Fruit fly (Drosophila melanogaster) whole organism, embryonic: ENCODE data around the gene CG7742.
A peak's percentile ranks its signal among the peaks of the same experiment; 100 is the strongest.

Source experiments
- Atf3 ChIP-seq: fragments of 200-800 bp; sonication (Bioruptor generic); optimal IDR thresholded peaks from 3 replicates; lab custom pipeline; 2016; ENCODE audit warnings: missing biosample characterization, missing genetic modification characterization
- CG10543 ChIP-seq: fragments of 200-800 bp; sonication (Bioruptor generic); optimal IDR thresholded peaks from 3 replicates; lab custom pipeline; 2017; ENCODE audit warnings: missing biosample characterization, mild to moderate bottlenecking, missing genetic modification characterization, moderate library complexity
- CG11085 ChIP-seq: fragments of 200-800 bp; sonication (Bioruptor generic); IDR thresholded peaks from 2 replicates; pipeline ENCODE4 v1.3.6; 2022; ENCODE audit warnings: missing biosample characterization, missing genetic modification characterization
- CG11398 ChIP-seq: fragments of 200-800 bp; sonication (Bioruptor generic); optimal IDR thresholded peaks from 2 replicates; lab custom pipeline; 2016; ENCODE audit warnings: missing biosample characterization, missing genetic modification characterization
- CG12104 ChIP-seq: fragments of 200-800 bp; sonication (Bioruptor generic); optimal IDR thresholded peaks from 3 replicates; lab custom pipeline; 2016; ENCODE audit warnings: missing biosample characterization, missing genetic modification characterization
- CG12155 ChIP-seq: fragments of 200-800 bp; sonication (Bioruptor generic); optimal IDR thresholded peaks from 3 replicates; lab custom pipeline; 2016; ENCODE audit warnings: missing biosample characterization, missing genetic modification characterization
- CG12236 ChIP-seq: fragments of 200-800 bp; sonication (Bioruptor generic); optimal IDR thresholded peaks from 2 replicates; lab custom pipeline; 2016; ENCODE audit warnings: missing biosample characterization, missing genetic modification characterization
- CG14710 ChIP-seq: fragments of 200-800 bp; sonication (Bioruptor generic); optimal IDR thresholded peaks from 3 replicates; lab custom pipeline; 2019; ENCODE audit warnings: missing biosample characterization, mild to moderate bottlenecking, missing genetic modification characterization, moderate library complexity
- CG17385 ChIP-seq: fragments of 200-800 bp; sonication (Bioruptor generic); optimal IDR thresholded peaks from 3 replicates; lab custom pipeline; 2018; ENCODE audit warnings: missing biosample characterization, mild to moderate bottlenecking, missing genetic modification characterization
- CG1832 ChIP-seq: fragments of 200-800 bp; sonication (Bioruptor generic); optimal IDR thresholded peaks from 2 replicates; lab custom pipeline; 2017; ENCODE audit warnings: missing biosample characterization, mild to moderate bottlenecking, missing genetic modification characterization, inconsistent platforms
- CG18619 ChIP-seq: fragments of 200-800 bp; sonication (Bioruptor generic); optimal IDR thresholded peaks from 3 replicates; lab custom pipeline; 2017; ENCODE audit warnings: missing biosample characterization, mild to moderate bottlenecking, missing genetic modification characterization
- CG30431 ChIP-seq: fragments of 200-800 bp; sonication (Bioruptor generic); optimal IDR thresholded peaks from 2 replicates; lab custom pipeline; 2017; ENCODE audit warnings: missing biosample characterization, missing genetic modification characterization
- CG3065 ChIP-seq: fragments of 200-800 bp; sonication (Bioruptor generic); optimal IDR thresholded peaks from 2 replicates; lab custom pipeline; 2016; ENCODE audit warnings: missing biosample characterization, missing genetic modification characterization
- CG31388 ChIP-seq: fragments of 200-800 bp; sonication (Bioruptor generic); optimal IDR thresholded peaks from 2 replicates; lab custom pipeline; 2016; ENCODE audit warnings: missing biosample characterization, missing genetic modification characterization
- CG4360 ChIP-seq: fragments of 200-800 bp; sonication (Bioruptor generic); IDR thresholded peaks from 2 replicates; pipeline ENCODE4 v1.3.6; 2022; ENCODE audit warnings: missing biosample characterization, missing genetic modification characterization
- CG4617 ChIP-seq: fragments of 200-800 bp; sonication (Bioruptor generic); optimal IDR thresholded peaks from 3 replicates; lab custom pipeline; 2016; ENCODE audit warnings: missing biosample characterization, missing genetic modification characterization, borderline replicate concordance
- CG5180 ChIP-seq: fragments of 200-800 bp; sonication (Bioruptor generic); optimal IDR thresholded peaks from 3 replicates; lab custom pipeline; 2017; ENCODE audit warnings: missing biosample characterization, missing genetic modification characterization, mild to moderate bottlenecking, moderate library complexity, missing genetic modification reagents
- CG6175 ChIP-seq: fragments of 200-800 bp; sonication (Bioruptor generic); IDR thresholded peaks from 3 replicates; pipeline ENCODE4 v1.3.6; 2022; ENCODE audit warnings: missing biosample characterization, missing genetic modification characterization
- CG6683 ChIP-seq: fragments of 200-800 bp; sonication (Bioruptor generic); optimal IDR thresholded peaks from 2 replicates; lab custom pipeline; 2017; ENCODE audit warnings: missing biosample characterization, mild to moderate bottlenecking, missing genetic modification characterization, missing genetic modification reagents
- CG8388 ChIP-seq: fragments of 200-800 bp; sonication (Bioruptor generic); optimal IDR thresholded peaks from 2 replicates; lab custom pipeline; 2019; ENCODE audit warnings: missing biosample characterization, mild to moderate bottlenecking, missing genetic modification characterization, moderate library complexity
- CG9609 ChIP-seq: fragments of 200-800 bp; sonication (Bioruptor generic); optimal IDR thresholded peaks from 3 replicates; lab custom pipeline; 2016; ENCODE audit warnings: missing biosample characterization, missing genetic modification characterization
- CG9817 ChIP-seq: fragments of 200-800 bp; sonication (Bioruptor generic); optimal IDR thresholded peaks from 2 replicates; lab custom pipeline; 2018; ENCODE audit warnings: missing biosample characterization, mild to moderate bottlenecking, missing genetic modification characterization, moderate library complexity
- Camta ChIP-seq: fragments of 200-800 bp; sonication (Bioruptor generic); optimal IDR thresholded peaks from 2 replicates; lab custom pipeline; 2016; ENCODE audit warnings: missing biosample characterization, missing genetic modification characterization
- GATAe ChIP-seq: fragments of 200-800 bp; sonication (Bioruptor generic); conservative IDR thresholded peaks from 2 replicates; pipeline ENCODE4 v1.3.6; 2022; ENCODE audit warnings: missing biosample characterization, missing genetic modification characterization
- Mes4 ChIP-seq: fragments of 200-800 bp; sonication (Bioruptor generic); optimal IDR thresholded peaks from 2 replicates; lab custom pipeline; 2016; ENCODE audit warnings: missing biosample characterization, missing genetic modification characterization
- Oaz ChIP-seq: fragments of 200-800 bp; sonication (Bioruptor generic); IDR thresholded peaks from 2 replicates; pipeline ENCODE4 v1.3.6; 2022; ENCODE audit warnings: missing biosample characterization, missing genetic modification characterization
- Optix ChIP-seq: fragments of 200-800 bp; sonication (Bioruptor generic); IDR thresholded peaks from 3 replicates; pipeline ENCODE4 v1.3.6; 2022; ENCODE audit warnings: missing biosample characterization, missing genetic modification characterization
- Ravus ChIP-seq: fragments of 200-800 bp; sonication (Bioruptor generic); IDR thresholded peaks from 2 replicates; pipeline ENCODE4 v1.3.6; 2022; ENCODE audit warnings: missing biosample characterization, missing genetic modification characterization
- Ssrp ChIP-seq: fragments of 200-800 bp; sonication (Bioruptor generic); optimal IDR thresholded peaks from 2 replicates; lab custom pipeline; 2018; ENCODE audit warnings: missing biosample characterization, mild to moderate bottlenecking, missing genetic modification characterization, moderate library complexity
- TFAM ChIP-seq: fragments of 200-800 bp; sonication (Bioruptor generic); optimal IDR thresholded peaks from 2 replicates; lab custom pipeline; 2017; ENCODE audit warnings: missing biosample characterization, missing genetic modification characterization, inconsistent platforms
- Xbp1 ChIP-seq: fragments of 200-800 bp; sonication (Bioruptor generic); optimal IDR thresholded peaks from 3 replicates; lab custom pipeline; 2016; ENCODE audit warnings: missing biosample characterization, mild to moderate bottlenecking, missing genetic modification characterization
- aop ChIP-seq: fragments of 200-800 bp; sonication (Bioruptor generic); IDR thresholded peaks from 2 replicates; pipeline ENCODE4 v1.3.6; 2022; ENCODE audit warnings: missing biosample characterization, missing genetic modification characterization
- ash1 ChIP-seq: fragments of 200-800 bp; sonication (Bioruptor generic); optimal IDR thresholded peaks from 2 replicates; lab custom pipeline; 2018; ENCODE audit warnings: missing biosample characterization, mild to moderate bottlenecking, missing genetic modification characterization
- az2 ChIP-seq: fragments of 200-800 bp; sonication (Bioruptor generic); optimal IDR thresholded peaks from 3 replicates; lab custom pipeline; 2016; ENCODE audit warnings: missing biosample characterization, missing genetic modification characterization
- cas ChIP-seq: fragments of 200-800 bp; sonication (Bioruptor generic); IDR thresholded peaks from 2 replicates; pipeline ENCODE4 v1.3.6; 2022; ENCODE audit warnings: missing biosample characterization, missing genetic modification characterization
- dati ChIP-seq: fragments of 200-800 bp; sonication (Bioruptor generic); IDR thresholded peaks from 2 replicates; pipeline ENCODE4 v1.3.6; 2022; ENCODE audit warnings: missing biosample characterization, missing genetic modification characterization
- emc ChIP-seq: fragments of 200-800 bp; sonication (Bioruptor generic); optimal IDR thresholded peaks from 2 replicates; lab custom pipeline; 2016; ENCODE audit warnings: missing biosample characterization, missing genetic modification characterization
- gcm2 ChIP-seq: fragments of 200-800 bp; sonication (Bioruptor generic); optimal IDR thresholded peaks from 2 replicates; lab custom pipeline; 2016; ENCODE audit warnings: missing biosample characterization, missing genetic modification characterization
- gem ChIP-seq: fragments of 200-800 bp; sonication (Bioruptor generic); optimal IDR thresholded peaks from 2 replicates; lab custom pipeline; 2019; ENCODE audit warnings: missing biosample characterization, mild to moderate bottlenecking, missing genetic modification characterization, moderate library complexity
- grau ChIP-seq: fragments of 200-800 bp; optimal IDR thresholded peaks from 3 replicates; lab custom pipeline; 2019; ENCODE audit warnings: missing biosample characterization, mild to moderate bottlenecking, missing genetic modification characterization, moderate library complexity
- kah ChIP-seq: fragments of 200-800 bp; sonication (Bioruptor generic); optimal IDR thresholded peaks from 2 replicates; lab custom pipeline; 2018; ENCODE audit warnings: missing biosample characterization, mild to moderate bottlenecking, missing genetic modification characterization
- lola ChIP-seq, 3 experiments: fragments of >200 bp in 2 of 3; fragments of 200-800 bp in 1 of 3; sonication (Bioruptor generic) in 1 of 3; optimal IDR thresholded peaks; 2 replicates each; lab custom pipeline; 2017 to 2019; ENCODE audit warnings: missing biosample characterization in 3 of 3, missing genetic modification characterization in 3 of 3, mild to moderate bottlenecking in 1 of 3, moderate library complexity in 1 of 3
- maf-S ChIP-seq: fragments of 200-800 bp; sonication (Bioruptor generic); optimal IDR thresholded peaks from 2 replicates; lab custom pipeline; 2016; ENCODE audit warnings: missing biosample characterization, missing genetic modification characterization
- mirr ChIP-seq: fragments of 200-800 bp; sonication (Bioruptor generic); optimal IDR thresholded peaks from 3 replicates; lab custom pipeline; 2018; ENCODE audit warnings: missing biosample characterization, mild to moderate bottlenecking, missing genetic modification characterization
- otp ChIP-seq: fragments of 200-800 bp; sonication (Bioruptor generic); IDR thresholded peaks from 3 replicates; pipeline ENCODE4, ENCODE4 v1.3.6; 2022; ENCODE audit warnings: missing biosample characterization, missing genetic modification characterization
- pb ChIP-seq: fragments of 200-800 bp; sonication (Bioruptor generic); optimal IDR thresholded peaks from 3 replicates; lab custom pipeline; 2016; ENCODE audit warnings: missing biosample characterization, missing genetic modification characterization
- phol ChIP-seq: fragments of 200-800 bp; sonication (Bioruptor generic); optimal IDR thresholded peaks from 3 replicates; lab custom pipeline; 2018; ENCODE audit warnings: missing biosample characterization, mild to moderate bottlenecking, missing genetic modification characterization, moderate library complexity
- ro ChIP-seq: fragments of 200-800 bp; sonication (Bioruptor generic); IDR thresholded peaks from 2 replicates; pipeline ENCODE4 v1.3.6; 2022; ENCODE audit warnings: missing biosample characterization, missing genetic modification characterization
- seq ChIP-seq: fragments of 200-800 bp; sonication (Bioruptor generic); IDR thresholded peaks from 2 replicates; pipeline ENCODE4 v1.3.6; 2022; ENCODE audit warnings: missing biosample characterization, missing genetic modification characterization
- wdn ChIP-seq: fragments of 200-800 bp; sonication (Bioruptor generic); IDR thresholded peaks from 2 replicates; pipeline ENCODE4 v1.3.6; 2022; ENCODE audit warnings: missing biosample characterization, missing genetic modification characterization

Gene CG7742

dm6 chr2L:5261223-5261984 lies 46.5 kb upstream of the CG7742 start (continued):
- TF ChIP-seq CG1832 (GFP tag; lab: Kevin White, UChicago) (no peak), Atf3 (GFP tag; lab: Kevin White, UChicago) (no peak), Oaz (GFP tag; lab: Robert Waterston, UW) (no peak), Ssrp (tag; lab: Kevin White, UChicago) (peak; percentile 38), lola (GFP tag; optimal IDR thresholded peaks at IDR 0.05; lab: Kevin White, UChicago) (peak in 1 of 3 experiments; percentile 66), phol (tag; lab: Kevin White, UChicago) (peak; percentile 53), kah (GFP tag; lab: Kevin White, UChicago) (peak; percentile 14), CG3065 (no peak), CG18619 (GFP tag; lab: Kevin White, UChicago) (no peak), CG31388 (no peak), CG17385 (GFP tag; lab: Kevin White, UChicago) (no peak), seq (GFP tag; lab: Robert Waterston, UW) (no peak), CG12104 (GFP tag; lab: Kevin White, UChicago) (no peak), emc (GFP tag; lab: Kevin White, UChicago) (no peak), Optix (GFP tag; lab: Robert Waterston, UW) (no peak), CG12236 (no peak), otp (GFP tag; lab: Robert Waterston, UW) (peak; percentile 60; the same call in 1 of the 3 replicates), gem (tag; lab: Kevin White, UChicago) (peak; percentile 52), CG5180 (GFP tag; lab: Kevin White, UChicago) (no peak), CG8388 (GFP tag; lab: Kevin White, UChicago) (peak; percentile 9), maf-S (GFP tag; lab: Kevin White, UChicago) (no peak), CG10543 (GFP tag; lab: Kevin White, UChicago) (no peak), dati (GFP tag; lab: Robert Waterston, UW) (no peak), ro (GFP tag; lab: Robert Waterston, UW) (no peak), pb (GFP tag; lab: Kevin White, UChicago) (no peak), CG6175 (GFP tag; lab: Robert Waterston, UW) (0 out of 3 replicates have a peak, but pooled peaks have one; percentile 6), CG30431 (GFP tag; lab: Kevin White, UChicago) (peak; percentile 23), CG4360 (GFP tag; lab: Robert Waterston, UW) (no peak), CG11085 (no peak), grau (tag; lab: Kevin White, UChicago) (peak; percentile 42), CG6683 (GFP tag; lab: Kevin White, UChicago) (no peak), wdn (GFP tag; lab: Robert Waterston, UW) (no peak), CG4617 (GFP tag; lab: Kevin White, UChicago) (no peak), CG11398 (no peak), ash1 (GFP tag; lab: Kevin White, UChicago) (no peak), Camta (GFP tag; lab: Kevin White, UChicago) (no peak), CG14710 (tag; lab: Kevin White, UChicago) (peak; percentile 49), GATAe (GFP tag; lab: Robert Waterston, UW) (no peak), Mes4 (GFP tag; lab: Kevin White, UChicago) (peak; percentile 45), az2 (GFP tag; lab: Kevin White, UChicago) (peak; percentile 52), CG9609 (no peak), aop (GFP tag; lab: Robert Waterston, UW) (no peak), Xbp1 (GFP tag; lab: Kevin White, UChicago) (peak; percentile 28), CG9817 (tag; lab: Kevin White, UChicago) (no peak), mirr (GFP tag; lab: Kevin White, UChicago) (no peak), CG12155 (GFP tag; lab: Kevin White, UChicago) (peak; percentile 15), gcm2 (GFP tag; lab: Kevin White, UChicago) (no peak), cas (no peak), Ravus (GFP tag; lab: Robert Waterston, UW) (no peak), TFAM (no peak)
